Worm (Caenorhabditis elegans): ENCODE data around the gene kdin-1.

DNA sequence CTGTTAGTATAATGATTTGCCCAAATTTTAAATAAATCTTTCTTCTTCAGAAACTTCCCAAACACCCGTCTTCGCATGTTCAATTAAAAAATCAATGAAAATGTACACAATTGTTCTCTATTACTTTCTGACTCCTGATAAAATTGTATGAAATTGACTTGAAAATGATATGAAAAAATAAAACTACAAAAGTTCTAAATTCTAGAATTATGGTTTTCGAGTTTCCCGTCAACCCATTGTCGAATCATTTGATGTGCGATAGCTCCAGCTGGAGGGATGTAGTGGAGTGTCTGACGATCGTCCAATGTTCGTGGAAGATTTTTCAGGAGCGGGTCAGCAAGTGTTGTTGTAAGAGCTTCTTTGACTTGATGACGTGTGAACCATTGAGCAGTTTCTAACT, 28.5 kb upstream of the kdin-1 start:
- TF ChIP-seq unc-62 (GFP tag; optimal IDR thresholded peaks at IDR 0.05) (no peak), ets-5 (GFP tag; IDR thresholded peaks at IDR 0.05) (no peak), dpl-1 (GFP tag; optimal IDR thresholded peaks at IDR 0.05) (no peak), snpc-4 (tag; optimal IDR thresholded peaks at IDR 0.05) (no peak), tbx-2 (tag; optimal IDR thresholded peaks at IDR 0.05) (no peak), nhr-76 (tag; optimal IDR thresholded peaks at IDR 0.05) (no peak)

Data from whole organism, L1 larva.